Worm (Caenorhabditis elegans) whole organism, L1 larva: ENCODE data around the gene rpi-2.
A peak's percentile ranks its signal among the peaks of the same experiment; 100 is the strongest.

Source experiments
- C04F5.9 ChIP-seq: sonication (generic microtip); optimal IDR thresholded peaks from 2 replicates; lab custom pipeline; 2016; ENCODE audit warnings: missing genetic modification characterization, missing compliant biosample characterization
- C16A3.4 ChIP-seq: fragments of 150-350 bp; optimal IDR thresholded peaks from 2 replicates; lab custom pipeline; 2014; ENCODE audit warnings: missing biosample characterization, missing genetic modification characterization
- C34B4.2 ChIP-seq: sonication (generic microtip); optimal IDR thresholded peaks from 2 replicates; lab custom pipeline; 2017; ENCODE audit warnings: mild to moderate bottlenecking, missing genetic modification characterization, missing compliant biosample characterization
- alr-1 ChIP-seq: fragments of 200-800 bp; sonication (Bioruptor generic); optimal IDR thresholded peaks from 2 replicates; lab custom pipeline; 2018; ENCODE audit warnings: borderline replicate concordance, mild to moderate bottlenecking, missing genetic modification characterization, missing compliant biosample characterization
- ceh-63 ChIP-seq: fragments of 200-800 bp; sonication (Bioruptor generic); optimal IDR thresholded peaks from 2 replicates; lab custom pipeline; 2018; ENCODE audit warnings: mild to moderate bottlenecking, missing genetic modification characterization, missing compliant biosample characterization
- ceh-8 ChIP-seq: fragments of 200-800 bp; sonication (Bioruptor generic); optimal IDR thresholded peaks from 2 replicates; lab custom pipeline; 2018; ENCODE audit warnings: mild to moderate bottlenecking, missing genetic modification characterization, moderate library complexity, missing compliant biosample characterization
- ceh-82 ChIP-seq, 3 experiments: fragments of 150-350 bp in 1 of 3; sonication (generic microtip) in 2 of 3; optimal IDR thresholded peaks; 2 replicates each; lab custom pipeline; 2014 to 2017; ENCODE audit warnings: missing biosample characterization in 3 of 3, missing genetic modification characterization in 3 of 3
- ceh-88 ChIP-seq: fragments of 200-800 bp; sonication (Bioruptor generic); IDR thresholded peaks from 2 replicates; pipeline ENCODE4 v1.3.6; 2022; ENCODE audit warnings: missing genetic modification characterization, missing compliant biosample characterization
- ceh-90 ChIP-seq: sonication (generic microtip); optimal IDR thresholded peaks from 2 replicates; lab custom pipeline; 2016; ENCODE audit warnings: missing genetic modification characterization, missing compliant biosample characterization
- ces-1 ChIP-seq: fragments of 150-350 bp; optimal IDR thresholded peaks from 2 replicates; lab custom pipeline; 2014; ENCODE audit warnings: missing biosample characterization, missing genetic modification reagents, missing genetic modification characterization
- efl-1 ChIP-seq, 4 experiments: fragments of 150-350 bp; optimal IDR thresholded peaks in 3 of 4; peaks in 1 of 4; 1 replicate in 1 of 4; 2 replicates in 3 of 4; lab custom pipeline; 2014; ENCODE audit warnings: missing biosample characterization in 2 of 4, missing genetic modification characterization in 2 of 4, missing genetic modification reagents in 2 of 4
- efl-3 ChIP-seq: fragments of 200-800 bp; sonication (Bioruptor generic); optimal IDR thresholded peaks from 2 replicates; lab custom pipeline; 2018; ENCODE audit warnings: mild to moderate bottlenecking, missing genetic modification characterization, missing compliant biosample characterization
- egl-13 ChIP-seq: sonication (generic microtip); optimal IDR thresholded peaks from 2 replicates; lab custom pipeline; 2016; ENCODE audit warnings: missing genotype, missing genetic modification reagents, missing genetic modification characterization, missing compliant biosample characterization
- elt-2 ChIP-seq: sonication (generic microtip); optimal IDR thresholded peaks from 2 replicates; lab custom pipeline; 2016; ENCODE audit warnings: missing genetic modification characterization, mild to moderate bottlenecking, inconsistent platforms, missing compliant biosample characterization, missing genetic modification reagents
- ets-5 ChIP-seq: fragments of 200-800 bp; sonication (Bioruptor generic); IDR thresholded peaks from 2 replicates; pipeline ENCODE4 v1.3.6; 2022; ENCODE audit warnings: missing genetic modification characterization, missing compliant biosample characterization
- fkh-10 ChIP-seq: sonication (generic microtip); optimal IDR thresholded peaks from 2 replicates; lab custom pipeline; 2017; ENCODE audit warnings: missing biosample characterization, missing genetic modification reagents, missing genetic modification characterization
- fkh-8 ChIP-seq: sonication (generic microtip); optimal IDR thresholded peaks from 2 replicates; lab custom pipeline; 2016; ENCODE audit warnings: mild to moderate bottlenecking, missing genetic modification characterization, missing compliant biosample characterization
- grh-1 ChIP-seq: fragments of 200-800 bp; sonication (Bioruptor generic); IDR thresholded peaks from 2 replicates; pipeline ENCODE4 v1.3.6; 2022; ENCODE audit warnings: missing genetic modification reagents, missing genetic modification characterization, missing compliant biosample characterization
- jun-1 ChIP-seq: fragments of 150-350 bp; optimal IDR thresholded peaks from 2 replicates; lab custom pipeline; 2014; ENCODE audit warnings: missing biosample characterization, missing genetic modification reagents, missing genetic modification characterization
- lin-14 ChIP-seq: fragments of 200-800 bp; sonication (Bioruptor generic); optimal IDR thresholded peaks from 2 replicates; lab custom pipeline; 2018; ENCODE audit warnings: mild to moderate bottlenecking, missing genetic modification characterization, moderate library complexity, missing compliant biosample characterization
- lin-39 ChIP-seq: fragments of 150-350 bp; optimal IDR thresholded peaks from 2 replicates; lab custom pipeline; 2014; ENCODE audit warnings: missing biosample characterization, missing genetic modification reagents, missing genetic modification characterization
- lsy-2 ChIP-seq, 2 experiments: fragments of 150-350 bp; optimal IDR thresholded peaks; 2 replicates each; lab custom pipeline; 2014; ENCODE audit warnings: missing biosample characterization in 2 of 2, missing genetic modification characterization in 2 of 2
- mab-9 ChIP-seq: fragments of 200-800 bp; sonication (Bioruptor generic); IDR thresholded peaks from 2 replicates; pipeline ENCODE4 v1.3.6; 2022; ENCODE audit warnings: missing genetic modification reagents, missing genetic modification characterization, missing compliant biosample characterization
- mdl-1 ChIP-seq, 2 experiments: fragments of 150-350 bp; optimal IDR thresholded peaks; 2 replicates each; lab custom pipeline; 2014 to 2017; ENCODE audit warnings: missing biosample characterization in 2 of 2, missing genetic modification characterization in 2 of 2, inconsistent platforms in 1 of 2
- nhr-20 ChIP-seq: sonication (generic microtip); optimal IDR thresholded peaks from 2 replicates; lab custom pipeline; 2016; ENCODE audit warnings: mild to moderate bottlenecking, missing genetic modification characterization, missing compliant biosample characterization
- nhr-237 ChIP-seq: fragments of 150-350 bp; optimal IDR thresholded peaks from 2 replicates; lab custom pipeline; 2014; ENCODE audit warnings: missing biosample characterization, missing genetic modification characterization
- nhr-28 ChIP-seq: fragments of 150-350 bp; optimal IDR thresholded peaks from 2 replicates; lab custom pipeline; 2014; ENCODE audit warnings: missing biosample characterization, missing genetic modification characterization
- nhr-47 ChIP-seq: sonication (generic microtip); optimal IDR thresholded peaks from 2 replicates; lab custom pipeline; 2016; ENCODE audit warnings: mild to moderate bottlenecking, missing genetic modification characterization, moderate library complexity, missing compliant biosample characterization
- nhr-71 ChIP-seq: sonication (generic microtip); optimal IDR thresholded peaks from 2 replicates; lab custom pipeline; 2016; ENCODE audit warnings: mild to moderate bottlenecking, missing genetic modification characterization, moderate library complexity, missing compliant biosample characterization
- nhr-76 ChIP-seq: sonication (generic microtip); optimal IDR thresholded peaks from 2 replicates; lab custom pipeline; 2017; ENCODE audit warnings: missing biosample characterization, missing genetic modification characterization
- nhr-90 ChIP-seq: sonication (generic microtip); optimal IDR thresholded peaks from 2 replicates; lab custom pipeline; 2016; ENCODE audit warnings: mild to moderate bottlenecking, missing genetic modification characterization, missing compliant biosample characterization; ENCODE audit not compliant: poor library complexity
- skn-1 ChIP-seq: fragments of 150-350 bp; optimal IDR thresholded peaks from 2 replicates; lab custom pipeline; 2014; ENCODE audit warnings: missing biosample characterization, missing genetic modification characterization
- snpc-4 ChIP-seq: fragments of 150-350 bp; optimal IDR thresholded peaks from 2 replicates; lab custom pipeline; 2014; ENCODE audit warnings: missing biosample characterization, missing genetic modification characterization
- snu-23 ChIP-seq: sonication (generic microtip); optimal IDR thresholded peaks from 2 replicates; lab custom pipeline; 2016; ENCODE audit warnings: missing genetic modification characterization, missing compliant biosample characterization
- sox-4 ChIP-seq: sonication (generic microtip); optimal IDR thresholded peaks from 2 replicates; lab custom pipeline; 2016; ENCODE audit warnings: missing genetic modification characterization, missing compliant biosample characterization
- swsn-7 ChIP-seq: sonication (generic microtip); optimal IDR thresholded peaks from 2 replicates; lab custom pipeline; 2016; ENCODE audit warnings: missing genetic modification characterization, missing compliant biosample characterization
- tbx-2 ChIP-seq: sonication (generic microtip); optimal IDR thresholded peaks from 2 replicates; lab custom pipeline; 2016; ENCODE audit warnings: missing genetic modification characterization, missing compliant biosample characterization
- unc-130 ChIP-seq: fragments of 150-350 bp; optimal IDR thresholded peaks from 2 replicates; lab custom pipeline; 2017; ENCODE audit warnings: missing biosample characterization, missing genetic modification characterization, inconsistent platforms
- zag-1 ChIP-seq: fragments of 150-350 bp; optimal IDR thresholded peaks from 2 replicates; lab custom pipeline; 2014; ENCODE audit warnings: missing biosample characterization, missing genetic modification characterization

rpi-2 gene

DNA sequence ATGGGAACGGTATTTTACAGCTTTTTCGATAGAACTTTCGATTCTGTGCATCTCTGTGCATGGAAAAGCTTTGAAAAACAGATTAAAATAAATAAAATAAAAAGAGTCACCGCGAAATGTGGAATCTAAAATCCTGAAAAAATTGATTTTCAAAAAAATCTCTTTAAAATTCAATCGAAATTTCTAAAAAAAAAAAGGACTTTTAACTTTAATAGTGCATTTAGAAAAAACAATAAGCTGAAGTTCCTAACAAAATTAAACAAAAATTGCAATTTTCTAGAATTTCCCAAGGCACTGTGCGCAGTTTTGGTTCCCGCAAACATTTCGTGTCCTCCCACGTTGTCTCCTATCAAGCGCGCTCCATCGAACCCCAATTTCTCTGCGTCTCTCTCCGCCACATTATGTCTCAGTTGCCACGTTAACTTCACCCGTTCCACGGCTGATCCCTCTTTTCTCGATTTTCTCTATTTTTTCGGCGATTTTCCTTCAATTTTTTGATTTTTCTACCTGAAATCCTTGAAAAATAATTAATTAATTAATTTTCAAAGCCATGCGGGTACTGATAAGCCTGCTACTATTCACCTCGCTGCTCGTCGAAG, 34.5 kb downstream of the rpi-2 start, which contains the start of the genes Y41D4A.6 and Y41D4A.4 (continued):
- TF ChIP-seq ceh-88 (GFP tag; lab: Robert Waterston, UW) = peak; percentile 73; the same call in 1 of the 2 replicates
- TF ChIP-seq efl-1 (optimal IDR thresholded peaks at IDR 0.05; lab: Kevin White, UChicago) = peak; percentile 85 to 92
- TF ChIP-seq efl-1 (GFP tag; optimal IDR thresholded peaks at IDR 0.05 in 1 of 2; lab: Kevin White, UChicago) = peak; percentile 75 to 97
- TF ChIP-seq ceh-82 (tag; optimal IDR thresholded peaks at IDR 0.05; lab: Kevin White, UChicago) = peak; percentile 73 to 87 (median 85)
- TF ChIP-seq lin-39 (tag; lab: Kevin White, UChicago) = no peak
- TF ChIP-seq egl-13 (tag; lab: Kevin White, UChicago) = peak; percentile 75
- TF ChIP-seq nhr-90 (tag; lab: Kevin White, UChicago) = peak; percentile 87
- TF ChIP-seq sox-4 (tag; lab: Kevin White, UChicago) = peak; percentile 78
- TF ChIP-seq C04F5.9 (tag; lab: Kevin White, UChicago) = peak; percentile 64
- TF ChIP-seq ceh-90 (tag; lab: Kevin White, UChicago) = peak; percentile 35
- no peak for TF ChIP-seq ceh-8 (GFP tag; lab: Kevin White, UChicago)
- TF ChIP-seq jun-1 (tag; lab: Kevin White, UChicago) = peak; percentile 78
- TF ChIP-seq C34B4.2 (tag; lab: Kevin White, UChicago) = no peak
- no peak for TF ChIP-seq ets-5 (GFP tag; lab: Robert Waterston, UW)
- TF ChIP-seq nhr-237 = peak; percentile 65
- peak; percentile 91 for TF ChIP-seq nhr-47 (tag; lab: Kevin White, UChicago)
- peak; percentile 26; the same call in 1 of the 2 replicates for TF ChIP-seq grh-1 (GFP tag; lab: Robert Waterston, UW)
- TF ChIP-seq unc-130 (tag; lab: Kevin White, UChicago) = peak; percentile 84
- TF ChIP-seq fkh-10 (GFP tag; lab: Kevin White, UChicago) = peak; percentile 37
- TF ChIP-seq snu-23 (GFP tag; lab: Kevin White, UChicago) = peak; percentile 94
- no peak for TF ChIP-seq zag-1 (tag; lab: Kevin White, UChicago)
- TF ChIP-seq fkh-8 (tag; lab: Kevin White, UChicago) = peak; percentile 96
- TF ChIP-seq alr-1 (tag; lab: Kevin White, UChicago) = no peak
- peak; percentile 94 for TF ChIP-seq nhr-71 (tag; lab: Kevin White, UChicago)
- TF ChIP-seq skn-1 (tag; lab: Kevin White, UChicago) = peak; percentile 70
- peak; percentile 32 for TF ChIP-seq ceh-63
- TF ChIP-seq ces-1 (GFP tag; lab: Kevin White, UChicago) = no peak
- peak; percentile 71 to 86 for TF ChIP-seq lsy-2 (tag; optimal IDR thresholded peaks at IDR 0.05; lab: Kevin White, UChicago)
- TF ChIP-seq tbx-2 (tag; lab: Kevin White, UChicago) = peak; percentile 88
- TF ChIP-seq mdl-1 (tag; optimal IDR thresholded peaks at IDR 0.05; lab: Kevin White, UChicago) = peak in 1 of 2 experiments; percentile 86
- peak; percentile 86 for TF ChIP-seq swsn-7 (tag; lab: Kevin White, UChicago)
- peak; percentile 88 for TF ChIP-seq nhr-20 (tag; lab: Kevin White, UChicago)
- no peak for TF ChIP-seq nhr-28 (tag; lab: Kevin White, UChicago)

DNA sequence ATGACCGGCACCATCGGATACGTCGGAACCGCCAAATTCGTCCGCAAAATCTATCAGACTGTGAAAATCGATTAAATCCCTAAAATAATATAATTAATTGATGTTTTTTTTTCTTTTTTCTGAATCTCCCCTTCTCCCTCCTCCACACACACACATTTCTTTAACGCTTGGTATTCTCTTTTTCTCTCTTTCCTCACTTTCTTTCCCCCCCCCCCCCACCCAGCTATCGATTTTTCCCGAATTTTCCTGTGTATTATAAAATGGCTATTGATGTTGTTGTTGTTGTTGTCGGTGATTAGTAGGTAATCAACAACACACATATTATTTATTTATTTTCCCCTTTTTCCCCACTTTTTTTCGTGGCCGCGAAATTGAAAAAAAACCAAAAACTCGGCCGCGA, 40.2 kb downstream of the rpi-2 start:
- TF ChIP-seq lin-14 (GFP tag; lab: Kevin White, UChicago) (peak; percentile 34), skn-1 (tag; lab: Kevin White, UChicago) (no peak)

DNA sequence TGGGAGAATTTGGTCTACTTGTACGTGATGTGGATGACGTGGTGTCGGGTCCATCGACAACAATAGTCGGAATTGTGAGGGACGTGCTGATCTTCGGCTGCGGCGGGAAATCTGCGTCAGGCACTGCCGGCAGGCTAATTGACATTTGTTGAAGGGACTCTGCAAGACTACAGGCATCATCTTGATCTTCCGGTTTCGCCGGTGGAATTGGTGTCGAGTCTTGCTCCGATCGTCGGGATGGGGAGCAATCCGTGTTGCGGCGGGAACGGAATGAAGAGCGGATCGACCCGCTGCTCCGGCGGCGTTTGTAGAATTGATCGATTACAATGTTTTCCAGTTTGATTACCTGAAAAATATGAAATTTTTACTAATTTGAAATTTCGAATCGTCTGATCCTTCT, 41.4 kb downstream of the rpi-2 start:
- TF ChIP-seq elt-2 (no peak), ceh-90 (tag; lab: Kevin White, UChicago) (no peak), efl-1 (optimal IDR thresholded peaks at IDR 0.05; lab: Kevin White, UChicago) (no peak), efl-1 (GFP tag; optimal IDR thresholded peaks at IDR 0.05 in 1 of 2; lab: Kevin White, UChicago) (peak in 1 of 2 experiments; percentile 18)

DNA sequence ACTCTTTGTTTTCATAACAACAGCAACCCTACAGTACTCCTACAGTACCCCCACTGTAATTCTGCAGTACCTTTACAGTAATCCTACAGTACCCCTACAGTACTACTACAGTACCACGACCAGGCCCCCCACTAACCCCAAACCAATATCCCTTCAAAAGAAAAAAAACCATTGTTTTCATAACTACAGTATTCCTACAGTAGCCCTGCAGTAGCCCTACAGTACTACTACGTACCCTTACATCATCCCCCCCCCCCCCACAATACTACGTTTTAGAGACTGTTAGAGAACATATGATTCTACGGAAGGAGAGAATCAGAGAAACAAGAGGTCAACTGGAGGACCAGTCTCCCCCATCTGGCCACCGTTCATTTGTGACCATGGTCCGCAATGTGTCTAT, 42.4 kb downstream of the rpi-2 start, which contains the start of gene Y41D4A.3:
TSS of gene Y41D4A.3 (plus strand) at position 301 of the 400 bp plus-strand sequence.
- TF ChIP-seq nhr-237 = no peak
- TF ChIP-seq ces-1 (GFP tag; lab: Kevin White, UChicago) = no peak
- TF ChIP-seq mab-9 (GFP tag; lab: Robert Waterston, UW) = no peak
- TF ChIP-seq nhr-76 (tag; lab: Kevin White, UChicago) = no peak
- no peak for TF ChIP-seq fkh-8 (tag; lab: Kevin White, UChicago)
- TF ChIP-seq alr-1 (tag; lab: Kevin White, UChicago) = no peak
- TF ChIP-seq lin-14 (GFP tag; lab: Kevin White, UChicago) = no peak
- TF ChIP-seq ceh-82 (tag; optimal IDR thresholded peaks at IDR 0.05; lab: Kevin White, UChicago) = no peak
- no peak for TF ChIP-seq snpc-4 (tag; lab: Kevin White, UChicago)
- TF ChIP-seq nhr-47 (tag; lab: Kevin White, UChicago) = no peak
- no peak for TF ChIP-seq C16A3.4 (tag; lab: Kevin White, UChicago)
- TF ChIP-seq efl-3 (GFP tag; lab: Kevin White, UChicago) = no peak
- TF ChIP-seq ceh-8 (GFP tag; lab: Kevin White, UChicago) = no peak
